Worm (Caenorhabditis elegans) whole organism, young adult: ENCODE results near the gene C05D9.4.
A peak's percentile ranks its signal among the peaks of the same experiment; 100 is the strongest.

ENCODE experiments used
- B0336.3 ChIP-seq: fragments of 200-800 bp; sonication (Bioruptor generic); IDR thresholded peaks from 2 replicates; pipeline ENCODE4 v1.3.6; 2022; ENCODE audit warnings: missing genetic modification characterization, missing compliant biosample characterization
- C06A6.2 ChIP-seq: fragments of 200-800 bp; sonication (Bioruptor generic); conservative IDR thresholded peaks from 2 replicates; pipeline ENCODE4 v1.3.6; 2022; ENCODE audit warnings: missing genetic modification characterization, missing compliant biosample characterization
- F37B4.10 ChIP-seq: fragments of 200-800 bp; sonication (Bioruptor generic); IDR thresholded peaks from 2 replicates; pipeline ENCODE4 v1.3.6; 2022; ENCODE audit warnings: missing genetic modification characterization, missing compliant biosample characterization
- F39B2.1 ChIP-seq: fragments of 200-800 bp; sonication (Bioruptor generic); IDR thresholded peaks from 2 replicates; pipeline ENCODE4 v1.3.6; 2022; ENCODE audit warnings: missing genetic modification reagents, missing genetic modification characterization, missing compliant biosample characterization
- Y53F4B.3 ChIP-seq: fragments of 200-800 bp; sonication (Bioruptor generic); IDR thresholded peaks from 2 replicates; pipeline ENCODE4 v1.3.6; 2022; ENCODE audit warnings: missing genetic modification reagents, missing genetic modification characterization, missing compliant biosample characterization
- Y56A3A.18 ChIP-seq: fragments of 200-800 bp; sonication (Bioruptor generic); IDR thresholded peaks from 2 replicates; pipeline ENCODE4 v1.3.6; 2022; ENCODE audit warnings: missing genetic modification reagents, missing genetic modification characterization, missing compliant biosample characterization
- Y67H2A.10 ChIP-seq: fragments of 200-800 bp; sonication (Bioruptor generic); conservative IDR thresholded peaks from 2 replicates; pipeline ENCODE4 v1.3.6; 2022; ENCODE audit warnings: missing genetic modification reagents, missing genetic modification characterization, missing compliant biosample characterization
- Y79H2A.3 ChIP-seq: fragments of 200-800 bp; sonication (Bioruptor generic); conservative IDR thresholded peaks from 2 replicates; pipeline ENCODE4 v1.3.6; 2022; ENCODE audit warnings: missing genetic modification reagents, missing genetic modification characterization, missing compliant biosample characterization
- ZK185.1 ChIP-seq: sonication (generic microtip); optimal IDR thresholded peaks from 2 replicates; lab custom pipeline; 2016; ENCODE audit warnings: mild to moderate bottlenecking, missing genetic modification characterization, missing compliant biosample characterization; ENCODE audit not compliant: poor library complexity, severe bottlenecking
- ama-1 ChIP-seq, 3 experiments: fragments of 150-350 bp in 1 of 3; sonication (generic microtip) in 2 of 3; optimal IDR thresholded peaks; 2 replicates each; lab custom pipeline; 2014 to 2018; ENCODE audit warnings: missing biosample characterization in 2 of 3, missing genetic modification characterization in 2 of 3, missing genetic modification reagents in 2 of 3
- aptf-2 ChIP-seq: fragments of 200-800 bp; sonication (Bioruptor generic); conservative IDR thresholded peaks from 2 replicates; pipeline ENCODE4 v1.3.6; 2022; ENCODE audit warnings: missing genetic modification reagents, missing genetic modification characterization, missing compliant biosample characterization
- aptf-3 ChIP-seq: fragments of 200-800 bp; sonication (Bioruptor generic); IDR thresholded peaks from 2 replicates; pipeline ENCODE4 v1.3.6; 2022; ENCODE audit warnings: missing genetic modification characterization, missing compliant biosample characterization
- attf-3 ChIP-seq: fragments of 200-800 bp; sonication (Bioruptor generic); conservative IDR thresholded peaks from 2 replicates; pipeline ENCODE4 v1.3.6; 2022; ENCODE audit warnings: missing genetic modification reagents, missing genetic modification characterization, missing compliant biosample characterization
- attf-5 ChIP-seq: fragments of 200-800 bp; sonication (Bioruptor generic); optimal IDR thresholded peaks from 2 replicates; lab custom pipeline; 2018; ENCODE audit warnings: mild to moderate bottlenecking, missing genetic modification characterization, missing compliant biosample characterization
- cebp-1 ChIP-seq, 2 experiments: fragments of 200-800 bp in 1 of 2; sonication (Bioruptor generic) in 1 of 2; sonication (generic microtip) in 1 of 2; IDR thresholded peaks in 1 of 2; optimal IDR thresholded peaks in 1 of 2; 2 replicates each; pipeline versions ENCODE4 v1.3.6 to Lab custom; 2017 to 2022; ENCODE audit warnings: missing compliant biosample characterization in 2 of 2, missing genetic modification characterization in 2 of 2, mild to moderate bottlenecking in 1 of 2, missing genetic modification reagents in 1 of 2, moderate library complexity in 1 of 2
- ceh-27 ChIP-seq: fragments of 200-800 bp; sonication (Bioruptor generic); optimal IDR thresholded peaks from 2 replicates; lab custom pipeline; 2018; ENCODE audit warnings: mild to moderate bottlenecking, missing genetic modification characterization, moderate library complexity, missing compliant biosample characterization
- die-1 ChIP-seq: sonication (generic microtip); optimal IDR thresholded peaks from 2 replicates; lab custom pipeline; 2016; ENCODE audit warnings: missing genotype, mild to moderate bottlenecking, missing genetic modification characterization, missing compliant biosample characterization
- egl-18 ChIP-seq: fragments of 200-800 bp; sonication (Bioruptor generic); IDR thresholded peaks from 2 replicates; pipeline ENCODE4 v1.3.6; 2022; ENCODE audit warnings: missing genetic modification reagents, missing genetic modification characterization, missing compliant biosample characterization
- egrh-3 ChIP-seq: fragments of 200-800 bp; sonication (Bioruptor generic); IDR thresholded peaks from 2 replicates; pipeline ENCODE4 v1.3.6; 2022; ENCODE audit warnings: missing genetic modification reagents, missing genetic modification characterization, missing compliant biosample characterization
- gei-17 ChIP-seq: fragments of 200-800 bp; sonication (Bioruptor generic); optimal IDR thresholded peaks from 2 replicates; lab custom pipeline; 2018; ENCODE audit warnings: mild to moderate bottlenecking, missing genetic modification characterization, missing compliant biosample characterization
- hmg-1.2 ChIP-seq: fragments of 200-800 bp; sonication (Bioruptor generic); IDR thresholded peaks from 2 replicates; pipeline ENCODE4 v1.3.6; 2022; ENCODE audit warnings: missing genetic modification reagents, missing genetic modification characterization, missing compliant biosample characterization
- hmg-20 ChIP-seq: fragments of 200-800 bp; sonication (Bioruptor generic); IDR thresholded peaks from 2 replicates; pipeline ENCODE4 v1.3.6; 2022; ENCODE audit warnings: missing genetic modification reagents, missing genetic modification characterization, missing compliant biosample characterization
- hsf-1 ChIP-seq: fragments of 200-800 bp; sonication (Bioruptor generic); IDR thresholded peaks from 2 replicates; pipeline ENCODE4 v1.3.6; 2022; ENCODE audit warnings: missing genetic modification reagents, missing genetic modification characterization, missing compliant biosample characterization
- lag-1 ChIP-seq: fragments of 200-800 bp; sonication (Bioruptor generic); IDR thresholded peaks from 2 replicates; pipeline ENCODE4 v1.3.6; 2022; ENCODE audit warnings: missing genetic modification reagents, missing genetic modification characterization, missing compliant biosample characterization
- let-526 ChIP-seq: fragments of 200-800 bp; sonication (Bioruptor generic); IDR thresholded peaks from 2 replicates; pipeline ENCODE4 v1.3.6; 2022; ENCODE audit warnings: missing genetic modification reagents, missing genetic modification characterization, missing compliant biosample characterization
- let-607 ChIP-seq, 2 experiments: fragments of 200-800 bp in 1 of 2; sonication (Bioruptor generic) in 1 of 2; sonication (generic microtip) in 1 of 2; optimal IDR thresholded peaks; 2 replicates each; lab custom pipeline; 2016 to 2018; ENCODE audit warnings: mild to moderate bottlenecking in 2 of 2, missing compliant biosample characterization in 2 of 2, missing genetic modification characterization in 2 of 2, moderate library complexity in 2 of 2, missing genotype in 1 of 2
- lir-1 ChIP-seq: fragments of 200-800 bp; sonication (Bioruptor generic); conservative IDR thresholded peaks from 2 replicates; pipeline ENCODE4 v1.3.6; 2022; ENCODE audit warnings: missing genetic modification reagents, missing genetic modification characterization, missing compliant biosample characterization
- lsy-27 ChIP-seq: sonication (generic microtip); optimal IDR thresholded peaks from 2 replicates; lab custom pipeline; 2017; ENCODE audit warnings: missing genetic modification characterization, mild to moderate bottlenecking, missing compliant biosample characterization, antibody characterized with exemption, missing genotype, borderline replicate concordance; ENCODE audit not compliant: insufficient read depth
- madf-6 ChIP-seq: fragments of 200-800 bp; sonication (Bioruptor generic); IDR thresholded peaks from 2 replicates; pipeline ENCODE4 v1.3.6; 2022; ENCODE audit warnings: missing genetic modification reagents, missing genetic modification characterization, missing compliant biosample characterization
- nhr-90 ChIP-seq: sonication (generic microtip); optimal IDR thresholded peaks from 2 replicates; lab custom pipeline; 2016; ENCODE audit warnings: missing genotype, mild to moderate bottlenecking, missing genetic modification characterization, missing compliant biosample characterization
- pha-4 ChIP-seq: fragments of 150-350 bp; sonication (generic microtip); optimal IDR thresholded peaks from 2 replicates; lab custom pipeline; 2014; ENCODE audit warnings: missing biosample characterization, missing genetic modification reagents, missing genetic modification characterization
- snpc-1.1 ChIP-seq: sonication (generic microtip); optimal IDR thresholded peaks from 2 replicates; lab custom pipeline; 2017; ENCODE audit warnings: missing genetic modification characterization, mild to moderate bottlenecking, missing compliant biosample characterization, antibody characterized with exemption, moderate library complexity, missing genotype, missing genetic modification reagents; ENCODE audit not compliant: insufficient read depth
- snpc-1.3 ChIP-seq: sonication (generic microtip); optimal IDR thresholded peaks from 2 replicates; lab custom pipeline; 2017; ENCODE audit warnings: missing genetic modification characterization, mild to moderate bottlenecking, missing compliant biosample characterization, antibody characterized with exemption, moderate library complexity, missing genotype, missing genetic modification reagents; ENCODE audit not compliant: insufficient read depth
- tbp1 ChIP-seq: fragments of 200-800 bp; sonication (Bioruptor generic); optimal IDR thresholded peaks from 2 replicates; lab custom pipeline; 2018; ENCODE audit warnings: mild to moderate bottlenecking, missing genetic modification characterization, missing compliant biosample characterization
- tbx-9 ChIP-seq: sonication (generic microtip); optimal IDR thresholded peaks from 2 replicates; lab custom pipeline; 2016; ENCODE audit warnings: borderline replicate concordance, missing genetic modification characterization, inconsistent platforms, missing compliant biosample characterization
- tlf-1 ChIP-seq: fragments of 200-800 bp; sonication (Bioruptor generic); optimal IDR thresholded peaks from 2 replicates; lab custom pipeline; 2018; ENCODE audit warnings: mild to moderate bottlenecking, missing genetic modification characterization, missing compliant biosample characterization
- unc-62 ChIP-seq: fragments of 150-350 bp; optimal IDR thresholded peaks from 2 replicates; lab custom pipeline; 2014; ENCODE audit warnings: missing biosample characterization, missing genetic modification reagents, missing genetic modification characterization
- zim-3 ChIP-seq: sonication (generic microtip); optimal IDR thresholded peaks from 2 replicates; lab custom pipeline; 2017; ENCODE audit warnings: mild to moderate bottlenecking, missing genetic modification characterization, moderate library complexity, missing compliant biosample characterization
- ztf-22 ChIP-seq: fragments of 200-800 bp; sonication (Bioruptor generic); optimal IDR thresholded peaks from 2 replicates; lab custom pipeline; 2018; ENCODE audit warnings: mild to moderate bottlenecking, missing genetic modification characterization, moderate library complexity, missing compliant biosample characterization

The C05D9.4 gene

DNA sequence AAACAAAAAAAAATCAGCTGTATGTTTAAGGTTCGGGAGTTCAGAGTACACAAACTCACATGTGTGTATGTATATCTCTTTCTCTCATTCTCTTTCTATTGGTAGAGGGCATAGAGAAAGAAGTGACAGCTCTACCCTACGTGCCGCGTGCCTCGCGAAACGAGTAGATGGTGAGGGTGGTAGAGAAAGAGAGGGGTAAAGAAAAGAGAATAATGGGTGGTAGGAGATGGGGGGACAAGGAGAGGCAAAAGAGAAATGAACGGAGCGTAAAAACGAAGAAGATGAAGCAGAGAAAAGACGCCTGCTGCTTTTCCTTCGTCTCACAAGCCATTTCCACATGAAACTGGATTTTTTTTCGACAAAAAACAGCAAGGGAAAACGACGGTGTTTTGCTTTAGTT is 14.7 kb upstream of the C05D9.4 start (continued):
- TF ChIP-seq hsf-1 = no peak
- no peak for TF ChIP-seq Y53F4B.3 (GFP tag; lab: Robert Waterston, UW)
- TF ChIP-seq ZK185.1 (tag; lab: Kevin White, UChicago) = peak; percentile 83
- peak; percentile 53 for TF ChIP-seq ztf-22 (GFP tag; lab: Kevin White, UChicago)
- peak; percentile 49 to 77 for TF ChIP-seq let-607 (tag; optimal IDR thresholded peaks at IDR 0.05; lab: Kevin White, UChicago)
- no peak for TF ChIP-seq egl-18 (GFP tag; lab: Robert Waterston, UW)
- TF ChIP-seq nhr-90 (tag; lab: Kevin White, UChicago) = peak; percentile 60
- peak; percentile 58; the same call in 1 of the 2 replicates for TF ChIP-seq let-526 (GFP tag; lab: Robert Waterston, UW)
- peak; percentile 51; the same call in 1 of the 2 replicates for TF ChIP-seq Y67H2A.10 (GFP tag; lab: Robert Waterston, UW)
- no peak for TF ChIP-seq snpc-1.1 (tag; lab: Kevin White, UChicago)
- TF ChIP-seq lir-1 (GFP tag; lab: Robert Waterston, UW) = peak; percentile 47; the same call in 1 of the 2 replicates
- TF ChIP-seq pha-4 (tag; lab: Kevin White, UChicago) = peak; percentile 26
- TF ChIP-seq aptf-3 (GFP tag; lab: Robert Waterston, UW) = no peak
- peak; percentile 56; the same call in 1 of the 2 replicates for TF ChIP-seq cebp-1 (GFP tag; IDR thresholded peaks at IDR 0.05; lab: Robert Waterston, UW)
- TF ChIP-seq cebp-1 (tag; optimal IDR thresholded peaks at IDR 0.05; lab: Kevin White, UChicago) = peak; percentile 89
- peak; percentile 91 for TF ChIP-seq attf-5 (GFP tag; lab: Kevin White, UChicago)
- TF ChIP-seq ama-1 (optimal IDR thresholded peaks at IDR 0.05; lab: Kevin White, UChicago) = no peak
- TF ChIP-seq ama-1 (GFP tag; optimal IDR thresholded peaks at IDR 0.05; lab: Kevin White, UChicago) = peak in 1 of 2 experiments; percentile 67
- TF ChIP-seq zim-3 (tag; lab: Kevin White, UChicago) = no peak
- peak; percentile 79; the same call in 1 of the 2 replicates for TF ChIP-seq Y56A3A.18 (GFP tag; lab: Robert Waterston, UW)
- TF ChIP-seq tbx-9 (tag; lab: Kevin White, UChicago) = no peak
- 0 out of 2 replicates have a peak, but pooled peaks have one; percentile 80 for TF ChIP-seq F37B4.10 (GFP tag; lab: Robert Waterston, UW)
- TF ChIP-seq ceh-27 (GFP tag; lab: Kevin White, UChicago) = peak; percentile 75
- TF ChIP-seq madf-6 = no peak; the same call in 1 of the 2 replicates
- TF ChIP-seq lsy-27 = no peak
- peak; percentile 63 for TF ChIP-seq gei-17 (GFP tag; lab: Kevin White, UChicago)
- 0 out of 2 replicates have a peak, but pooled peaks have one; percentile 26 for TF ChIP-seq F39B2.1
- peak; percentile 51 for TF ChIP-seq egrh-3 (GFP tag; lab: Robert Waterston, UW)
- peak; percentile 29 for TF ChIP-seq tlf-1 (GFP tag; lab: Kevin White, UChicago)
- TF ChIP-seq snpc-1.3 (tag; lab: Kevin White, UChicago) = no peak
- TF ChIP-seq attf-3 (GFP tag; lab: Robert Waterston, UW) = no peak
- TF ChIP-seq tbp1 = peak; percentile 66
- TF ChIP-seq die-1 (tag; lab: Kevin White, UChicago) = peak; percentile 39
- peak; percentile 78 for TF ChIP-seq C06A6.2
- peak; percentile 87 for TF ChIP-seq B0336.3 (GFP tag; lab: Robert Waterston, UW)
- no peak for TF ChIP-seq Y79H2A.3
- 0 out of 2 replicates have a peak, but pooled peaks have one; percentile 68 for TF ChIP-seq lag-1
- no peak for TF ChIP-seq aptf-2 (GFP tag; lab: Robert Waterston, UW)
- peak; percentile 77 for TF ChIP-seq hmg-1.2
- TF ChIP-seq unc-62 (GFP tag; lab: Kevin White, UChicago) = peak; percentile 92
- TF ChIP-seq hmg-20 = peak; percentile 79
